Fruit fly (Drosophila melanogaster) whole organism, adult: ENCODE measurements around the gene Sfp77F.

Experiments used
- CG11617 ChIP-seq: fragments of 200-800 bp; sonication (Bioruptor generic); optimal IDR thresholded peaks from 2 replicates; lab custom pipeline; 2017; ENCODE audit warnings: mild to moderate bottlenecking, missing biosample characterization, missing genetic modification reagents, missing genetic modification characterization
- CG12768 ChIP-seq: fragments of 200-800 bp; sonication (Bioruptor generic); optimal IDR thresholded peaks from 2 replicates; lab custom pipeline; 2017; ENCODE audit warnings: missing biosample characterization, missing genetic modification characterization, mild to moderate bottlenecking, moderate library complexity, missing genetic modification reagents
- CG14711 ChIP-seq: fragments of 200-800 bp; sonication (Bioruptor generic); optimal IDR thresholded peaks from 2 replicates; lab custom pipeline; 2018; ENCODE audit warnings: missing biosample characterization, mild to moderate bottlenecking, missing genetic modification characterization, moderate library complexity
- CG1620 ChIP-seq: fragments of 200-800 bp; sonication (Bioruptor generic); optimal IDR thresholded peaks from 2 replicates; lab custom pipeline; 2016; ENCODE audit warnings: missing biosample characterization, missing genetic modification characterization
- CG33017 ChIP-seq: fragments of 200-800 bp; sonication (Bioruptor generic); optimal IDR thresholded peaks from 2 replicates; lab custom pipeline; 2018; ENCODE audit warnings: missing biosample characterization, mild to moderate bottlenecking, missing genetic modification characterization, moderate library complexity
- CG5204 ChIP-seq: fragments of 200-800 bp; sonication (Bioruptor generic); optimal IDR thresholded peaks from 2 replicates; lab custom pipeline; 2016; ENCODE audit warnings: missing biosample characterization, missing genetic modification characterization
- CG7045 ChIP-seq: fragments of 200-800 bp; sonication (Bioruptor generic); optimal IDR thresholded peaks from 2 replicates; lab custom pipeline; 2017; ENCODE audit warnings: missing biosample characterization, mild to moderate bottlenecking, missing genetic modification characterization
- CG7101 ChIP-seq: fragments of 200-800 bp; sonication (Bioruptor generic); optimal IDR thresholded peaks from 2 replicates; lab custom pipeline; 2018; ENCODE audit warnings: missing biosample characterization, mild to moderate bottlenecking, missing genetic modification characterization, moderate library complexity
- Clk ChIP-seq: fragments of 200-800 bp; sonication (Bioruptor generic); optimal IDR thresholded peaks from 2 replicates; lab custom pipeline; 2017; ENCODE audit warnings: missing biosample characterization, missing genetic modification characterization
- Crg-1 ChIP-seq: fragments of 200-800 bp; sonication (Bioruptor generic); optimal IDR thresholded peaks from 2 replicates; lab custom pipeline; 2016; ENCODE audit warnings: missing biosample characterization, missing genetic modification characterization
- Hr96 ChIP-seq: fragments of 200-800 bp; sonication (Bioruptor generic); optimal IDR thresholded peaks from 2 replicates; lab custom pipeline; 2016; ENCODE audit warnings: missing biosample characterization, missing genetic modification characterization
- Mnt ChIP-seq: fragments of 200-800 bp; sonication (Bioruptor generic); optimal IDR thresholded peaks from 2 replicates; lab custom pipeline; 2016; ENCODE audit warnings: missing biosample characterization, mild to moderate bottlenecking, missing genetic modification characterization
- bab1 ChIP-seq: fragments of 200-800 bp; sonication (Bioruptor generic); optimal IDR thresholded peaks from 3 replicates; lab custom pipeline; 2019; ENCODE audit warnings: missing biosample characterization, mild to moderate bottlenecking, missing genetic modification characterization, moderate library complexity
- cic ChIP-seq: fragments of 200-800 bp; sonication (Bioruptor generic); optimal IDR thresholded peaks from 2 replicates; lab custom pipeline; 2017; ENCODE audit warnings: missing biosample characterization, mild to moderate bottlenecking, missing genetic modification characterization, moderate library complexity
- cnc ChIP-seq, 2 experiments: fragments of >200 bp; optimal IDR thresholded peaks; 2 replicates each; lab custom pipeline; 2017
- kay ChIP-seq: fragments of 200-800 bp; sonication (Bioruptor generic); peaks from one replicate; lab custom pipeline; 2016; ENCODE audit warnings: missing biosample characterization, missing genetic modification characterization, borderline replicate concordance
- ovo ChIP-seq: fragments of 200-800 bp; sonication (Bioruptor generic); optimal IDR thresholded peaks from 2 replicates; lab custom pipeline; 2016; ENCODE audit warnings: missing biosample characterization, missing genetic modification characterization
- pad ChIP-seq: fragments of 200-800 bp; sonication (Bioruptor generic); optimal IDR thresholded peaks from 3 replicates; lab custom pipeline; 2017; ENCODE audit warnings: missing biosample characterization, missing genetic modification characterization, mild to moderate bottlenecking, moderate library complexity, missing genetic modification reagents
- tj ChIP-seq: fragments of 200-800 bp; sonication (Bioruptor generic); optimal IDR thresholded peaks from 3 replicates; lab custom pipeline; 2017; ENCODE audit warnings: missing biosample characterization, mild to moderate bottlenecking, missing genetic modification characterization, moderate library complexity
- toe ChIP-seq: fragments of 200-800 bp; sonication (Bioruptor generic); optimal IDR thresholded peaks from 2 replicates; lab custom pipeline; 2016; ENCODE audit warnings: missing biosample characterization, missing genetic modification characterization

Gene Sfp77F

dm6 chr3L:20922279-20922830, 25.1 kb upstream of the Sfp77F start:
- TF ChIP-seq bab1 (GFP tag; lab: Kevin White, UChicago): no peak
- TF ChIP-seq CG33017 (tag; lab: Kevin White, UChicago): no peak
- no peak for TF ChIP-seq cnc (optimal IDR thresholded peaks at IDR 0.05; lab: Kevin White, UChicago)
- no peak for TF ChIP-seq CG5204
- TF ChIP-seq CG12768 (GFP tag; lab: Kevin White, UChicago): no peak
- TF ChIP-seq ovo (GFP tag; lab: Kevin White, UChicago): no peak
- no peak for TF ChIP-seq pad
- no peak for TF ChIP-seq CG7045 (GFP tag; lab: Kevin White, UChicago)

dm6 chr3L:20921859-20922258, 24.6 kb upstream of the Sfp77F start:
- TF ChIP-seq CG1620 (GFP tag; lab: Kevin White, UChicago): no peak
- TF ChIP-seq CG7045 (GFP tag; lab: Kevin White, UChicago): no peak
- no peak for TF ChIP-seq ovo (GFP tag; lab: Kevin White, UChicago)
- no peak for TF ChIP-seq Hr96 (GFP tag; lab: Kevin White, UChicago)
- TF ChIP-seq bab1 (GFP tag; lab: Kevin White, UChicago): no peak
- no peak for TF ChIP-seq cic (GFP tag; lab: Kevin White, UChicago)
- TF ChIP-seq Clk (GFP tag; lab: Kevin White, UChicago): no peak
- no peak for TF ChIP-seq pad
- TF ChIP-seq kay: no peak
- TF ChIP-seq tj (GFP tag; lab: Kevin White, UChicago): no peak

dm6 chr3L:20920495-20920894, 23.3 kb upstream of the Sfp77F start:
- TF ChIP-seq CG33017 (tag; lab: Kevin White, UChicago) (no peak), Hr96 (GFP tag; lab: Kevin White, UChicago) (no peak), Mnt (GFP tag; lab: Kevin White, UChicago) (no peak), CG7101 (no peak), Crg-1 (no peak), tj (GFP tag; lab: Kevin White, UChicago) (no peak), pad (no peak), CG7045 (GFP tag; lab: Kevin White, UChicago) (no peak), CG1620 (GFP tag; lab: Kevin White, UChicago) (no peak), CG5204 (no peak), toe (GFP tag; lab: Kevin White, UChicago) (no peak), CG12768 (GFP tag; lab: Kevin White, UChicago) (no peak), bab1 (GFP tag; lab: Kevin White, UChicago) (no peak), cnc (optimal IDR thresholded peaks at IDR 0.05; lab: Kevin White, UChicago) (no peak), cic (GFP tag; lab: Kevin White, UChicago) (no peak), ovo (GFP tag; lab: Kevin White, UChicago) (no peak), kay (no peak), CG14711 (tag; lab: Kevin White, UChicago) (no peak), Clk (GFP tag; lab: Kevin White, UChicago) (no peak), CG11617 (no peak)

DNA sequence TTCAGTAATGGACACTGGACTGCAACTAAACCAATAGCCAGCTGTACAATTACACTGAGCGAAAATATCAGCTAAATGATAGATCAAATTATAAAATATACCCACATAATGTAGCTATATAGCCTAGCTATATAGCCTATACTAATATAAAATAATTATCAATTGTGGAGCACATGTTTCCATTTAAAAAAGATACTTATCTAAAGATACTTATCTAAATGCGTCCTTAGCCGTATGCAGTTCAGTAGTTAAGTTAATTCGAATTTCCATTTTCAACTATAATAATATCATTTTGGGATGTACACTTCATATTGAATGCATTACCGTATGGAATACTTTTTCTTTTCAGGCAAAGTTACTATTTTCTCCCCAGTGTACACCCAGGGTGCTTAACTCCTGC, 21.7 kb upstream of the Sfp77F start:
- TF ChIP-seq kay: no peak
- no peak for TF ChIP-seq CG11617
- TF ChIP-seq cic (GFP tag; lab: Kevin White, UChicago): no peak
- no peak for TF ChIP-seq pad
- TF ChIP-seq bab1 (GFP tag; lab: Kevin White, UChicago): no peak
- no peak for TF ChIP-seq Clk (GFP tag; lab: Kevin White, UChicago)
- TF ChIP-seq CG14711 (tag; lab: Kevin White, UChicago): no peak
- TF ChIP-seq Crg-1: no peak
- TF ChIP-seq CG7045 (GFP tag; lab: Kevin White, UChicago): no peak
- no peak for TF ChIP-seq Mnt (GFP tag; lab: Kevin White, UChicago)
- TF ChIP-seq CG33017 (tag; lab: Kevin White, UChicago): no peak
- TF ChIP-seq toe (GFP tag; lab: Kevin White, UChicago): no peak
- TF ChIP-seq CG5204: no peak
- no peak for TF ChIP-seq tj (GFP tag; lab: Kevin White, UChicago)
- no peak for TF ChIP-seq CG1620 (GFP tag; lab: Kevin White, UChicago)

DNA sequence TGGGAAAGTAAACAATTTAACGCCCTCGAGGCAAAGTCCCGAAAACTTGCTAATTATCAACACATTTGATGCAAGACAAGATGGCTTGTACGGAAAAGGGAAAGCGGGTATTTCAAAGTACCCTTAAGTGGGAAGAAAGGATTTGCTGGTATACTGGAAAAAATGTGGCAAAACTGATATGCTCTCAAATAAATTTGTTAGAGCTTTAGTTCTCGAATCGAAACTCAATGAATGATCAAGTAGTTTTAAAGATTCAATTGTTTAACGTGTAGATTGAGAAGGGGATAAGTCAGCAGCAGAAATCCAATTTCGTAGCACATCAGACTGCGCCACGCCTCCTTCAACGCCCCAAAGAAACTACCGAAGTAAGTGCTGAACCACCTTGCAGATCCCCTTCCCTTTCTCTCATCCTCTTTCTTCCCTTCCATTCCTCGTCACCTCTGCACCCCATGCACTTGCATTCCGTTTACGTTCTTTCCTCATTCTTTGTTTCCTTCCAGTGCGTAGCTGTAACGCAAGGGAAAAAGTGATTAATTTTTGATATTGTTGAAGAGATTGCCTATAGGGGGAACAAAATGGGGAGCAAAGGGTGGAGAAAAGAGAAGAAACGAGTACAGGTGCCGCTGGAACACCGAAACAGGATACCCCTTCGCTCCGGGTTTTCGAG, 19.9 kb upstream of the Sfp77F start:
- TF ChIP-seq Crg-1 (no peak), CG7101 (no peak), kay (no peak), cnc (optimal IDR thresholded peaks at IDR 0.05; lab: Kevin White, UChicago) (no peak), CG5204 (no peak), Clk (GFP tag; lab: Kevin White, UChicago) (no peak), Hr96 (GFP tag; lab: Kevin White, UChicago) (no peak), cic (GFP tag; lab: Kevin White, UChicago) (no peak), pad (no peak), toe (GFP tag; lab: Kevin White, UChicago) (no peak), CG1620 (GFP tag; lab: Kevin White, UChicago) (no peak), ovo (GFP tag; lab: Kevin White, UChicago) (no peak), tj (GFP tag; lab: Kevin White, UChicago) (no peak), CG33017 (tag; lab: Kevin White, UChicago) (no peak), CG11617 (no peak), CG14711 (tag; lab: Kevin White, UChicago) (no peak), bab1 (GFP tag; lab: Kevin White, UChicago) (no peak), CG12768 (GFP tag; lab: Kevin White, UChicago) (no peak)

DNA sequence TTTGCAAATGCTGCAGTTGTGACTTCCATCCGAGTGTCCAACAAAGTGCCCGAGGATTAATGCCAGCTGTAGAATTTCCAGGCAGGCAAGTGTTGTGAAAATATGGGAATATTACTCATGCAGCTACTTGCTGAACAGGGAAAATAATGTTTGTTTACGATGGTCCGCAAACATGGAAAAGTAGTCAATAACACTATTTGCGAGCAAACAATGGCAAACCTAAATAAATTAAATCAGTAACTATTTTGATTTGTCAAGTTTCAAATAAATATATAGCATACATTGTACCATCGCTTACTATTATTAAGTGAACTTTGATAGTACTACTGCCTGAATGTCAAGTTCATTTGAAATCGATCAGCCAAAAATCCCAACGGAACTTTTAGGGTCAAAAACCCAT, 17.9 kb upstream of the Sfp77F start:
- TF ChIP-seq CG5204 (no peak), CG7045 (GFP tag; lab: Kevin White, UChicago) (no peak), tj (GFP tag; lab: Kevin White, UChicago) (no peak), kay (no peak), cnc (optimal IDR thresholded peaks at IDR 0.05; lab: Kevin White, UChicago) (no peak), CG14711 (tag; lab: Kevin White, UChicago) (no peak), Hr96 (GFP tag; lab: Kevin White, UChicago) (no peak), toe (GFP tag; lab: Kevin White, UChicago) (no peak), Mnt (GFP tag; lab: Kevin White, UChicago) (no peak), Crg-1 (no peak)
